Worm (Caenorhabditis elegans) whole organism, mixed stage, embryonic: ENCODE measurements around the gene tag-52.

ENCODE experiments used
- hlh-1 ChIP-seq: fragments of 150-350 bp; optimal IDR thresholded peaks from 2 replicates; lab custom pipeline; 2014; ENCODE audit warnings: missing biosample characterization, missing genetic modification reagents, missing genetic modification characterization
- mep-1 ChIP-seq: fragments of 150-350 bp; optimal IDR thresholded peaks from 2 replicates; lab custom pipeline; 2017; ENCODE audit warnings: missing biosample characterization, missing genetic modification reagents, missing genetic modification characterization, inconsistent platforms
- mls-2 ChIP-seq: sonication (generic microtip); optimal IDR thresholded peaks from 2 replicates; lab custom pipeline; 2016; ENCODE audit warnings: mild to moderate bottlenecking, missing genetic modification characterization, moderate library complexity, missing compliant biosample characterization
- nhr-28 ChIP-seq: fragments of 150-350 bp; optimal IDR thresholded peaks from 2 replicates; lab custom pipeline; 2014; ENCODE audit warnings: missing biosample characterization, missing genetic modification characterization
- nhr-76 ChIP-seq: sonication (generic microtip); optimal IDR thresholded peaks from 2 replicates; lab custom pipeline; 2017; ENCODE audit warnings: missing biosample characterization, missing genetic modification characterization
- pha-4 ChIP-seq: fragments of 150-350 bp; optimal IDR thresholded peaks from 2 replicates; lab custom pipeline; 2018; ENCODE audit warnings: missing biosample characterization, missing genetic modification reagents, missing genetic modification characterization
- tbx-8 ChIP-seq: fragments of 200-800 bp; sonication (Bioruptor generic); optimal IDR thresholded peaks from 2 replicates; lab custom pipeline; 2018; ENCODE audit warnings: mild to moderate bottlenecking, missing genetic modification characterization, moderate library complexity, missing compliant biosample characterization
- unc-39 ChIP-seq: fragments of 150-350 bp; optimal IDR thresholded peaks from 2 replicates; lab custom pipeline; 2014; ENCODE audit warnings: missing biosample characterization, missing genetic modification characterization
- unc-62 ChIP-seq: fragments of 150-350 bp; optimal IDR thresholded peaks from 2 replicates; lab custom pipeline; 2014; ENCODE audit warnings: missing biosample characterization, missing genetic modification reagents, missing genetic modification characterization
- zip-8 ChIP-seq: fragments of 150-350 bp; optimal IDR thresholded peaks from 2 replicates; lab custom pipeline; 2014; ENCODE audit warnings: missing biosample characterization, missing genetic modification characterization

DNA sequence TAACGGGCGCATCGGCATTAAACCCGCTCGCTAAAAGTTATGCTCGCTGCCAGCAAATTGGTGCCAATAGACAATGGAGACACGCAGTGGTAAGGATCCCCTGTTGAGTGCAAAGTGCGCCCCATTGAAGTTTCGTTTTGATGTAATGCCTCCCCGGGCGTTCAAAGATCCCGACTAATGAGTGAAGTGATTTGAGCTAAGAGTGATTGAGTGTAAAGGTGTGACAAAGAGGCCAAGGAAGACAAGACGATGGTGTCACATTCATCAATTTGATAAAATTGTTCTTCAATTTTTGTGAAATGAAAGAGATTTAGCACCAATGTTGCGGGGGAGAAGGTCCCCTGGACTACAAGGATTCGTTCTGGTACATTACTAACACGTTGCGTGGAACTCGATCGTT, 4.7 kb upstream of the tag-52 start:
- TF ChIP-seq pha-4 (tag; lab: Kevin White, UChicago) (no peak), hlh-1 (tag; lab: Kevin White, UChicago) (peak; percentile 61), nhr-28 (tag; lab: Kevin White, UChicago) (no peak), tbx-8 (no peak), nhr-76 (tag; lab: Kevin White, UChicago) (no peak), unc-62 (GFP tag; lab: Kevin White, UChicago) (peak; percentile 71), mep-1 (no peak), mls-2 (tag; lab: Kevin White, UChicago) (no peak), unc-39 (no peak), zip-8 (tag; lab: Kevin White, UChicago) (no peak)
